Worm (Caenorhabditis elegans) whole organism, L3 larva: ENCODE measurements around the gene hog-1.

Experiments
- ama-1 ChIP-seq: fragments of 150-350 bp; optimal IDR thresholded peaks from 2 replicates; lab custom pipeline; 2018
- ceh-16 ChIP-seq: sonication (generic microtip); optimal IDR thresholded peaks from 2 replicates; lab custom pipeline; 2017; ENCODE audit warnings: missing biosample characterization, missing genetic modification characterization
- ceh-82 ChIP-seq: fragments of 150-350 bp; optimal IDR thresholded peaks from 2 replicates; lab custom pipeline; 2014; ENCODE audit warnings: missing biosample characterization, missing genetic modification characterization
- elt-1 ChIP-seq: fragments of 150-350 bp; optimal IDR thresholded peaks from 2 replicates; lab custom pipeline; 2014; ENCODE audit warnings: missing biosample characterization, missing genetic modification characterization
- fkh-10 ChIP-seq: sonication (generic microtip); optimal IDR thresholded peaks from 2 replicates; lab custom pipeline; 2017; ENCODE audit warnings: missing biosample characterization, missing genetic modification reagents, missing genetic modification characterization
- fos-1 ChIP-seq: fragments of 150-350 bp; optimal IDR thresholded peaks from 2 replicates; lab custom pipeline; 2014; ENCODE audit warnings: missing biosample characterization, missing genetic modification characterization
- nhr-11 ChIP-seq: fragments of 150-350 bp; optimal IDR thresholded peaks from 2 replicates; lab custom pipeline; 2014; ENCODE audit warnings: missing biosample characterization, missing genetic modification characterization
- nhr-237 ChIP-seq: fragments of 150-350 bp; optimal IDR thresholded peaks from 2 replicates; lab custom pipeline; 2014; ENCODE audit warnings: missing biosample characterization, missing genetic modification characterization
- pha-4 ChIP-seq: fragments of 150-350 bp; optimal IDR thresholded peaks from 2 replicates; lab custom pipeline; 2014; ENCODE audit warnings: missing biosample characterization, missing genetic modification reagents, missing genetic modification characterization
- pqm-1 ChIP-seq: fragments of 150-350 bp; optimal IDR thresholded peaks from 2 replicates; lab custom pipeline; 2017; ENCODE audit warnings: missing biosample characterization, missing genetic modification characterization, inconsistent platforms
- skn-1 ChIP-seq: fragments of 150-350 bp; optimal IDR thresholded peaks from 2 replicates; lab custom pipeline; 2014; ENCODE audit warnings: missing biosample characterization, missing genetic modification characterization
- snpc-4 ChIP-seq: fragments of 150-350 bp; optimal IDR thresholded peaks from 2 replicates; lab custom pipeline; 2014; ENCODE audit warnings: missing biosample characterization, missing genetic modification characterization
- zag-1 ChIP-seq: fragments of 150-350 bp; optimal IDR thresholded peaks from 2 replicates; lab custom pipeline; 2014; ENCODE audit warnings: missing biosample characterization, missing genetic modification characterization

- TF ChIP-seq pqm-1 (tag; lab: Kevin White, UChicago) (no peak), ama-1 (no peak), skn-1 (tag; lab: Kevin White, UChicago) (no peak), ceh-82 (tag; lab: Kevin White, UChicago) (no peak), nhr-237 (no peak), ceh-16 (tag; lab: Kevin White, UChicago) (no peak), pha-4 (tag; lab: Kevin White, UChicago) (no peak), zag-1 (tag; lab: Kevin White, UChicago) (no peak), elt-1 (tag; lab: Kevin White, UChicago) (no peak), nhr-11 (no peak), fkh-10 (GFP tag; lab: Kevin White, UChicago) (no peak), snpc-4 (tag; lab: Kevin White, UChicago) (no peak), fos-1 (tag; lab: Kevin White, UChicago) (no peak)
Observed at ce11 chrX:5868030-5868429, 14.0 kb upstream of the hog-1 start.
